Worm (Caenorhabditis elegans) whole organism, L1 larva: ENCODE results near the gene dmsr-8.

Source experiments
- alr-1 ChIP-seq: fragments of 200-800 bp; sonication (Bioruptor generic); optimal IDR thresholded peaks from 2 replicates; lab custom pipeline; 2018; ENCODE audit warnings: borderline replicate concordance, mild to moderate bottlenecking, missing genetic modification characterization, missing compliant biosample characterization
- aly-2 ChIP-seq: fragments of 150-350 bp; optimal IDR thresholded peaks from 2 replicates; lab custom pipeline; 2014; ENCODE audit warnings: missing biosample characterization, missing genetic modification characterization
- ets-5 ChIP-seq: fragments of 200-800 bp; sonication (Bioruptor generic); IDR thresholded peaks from 2 replicates; pipeline ENCODE4 v1.3.6; 2022; ENCODE audit warnings: missing genetic modification characterization, missing compliant biosample characterization
- mep-1 ChIP-seq: fragments of 150-350 bp; optimal IDR thresholded peaks from 2 replicates; lab custom pipeline; 2014; ENCODE audit warnings: missing biosample characterization, missing genetic modification characterization
- swsn-7 ChIP-seq: sonication (generic microtip); optimal IDR thresholded peaks from 2 replicates; lab custom pipeline; 2016; ENCODE audit warnings: missing genetic modification characterization, missing compliant biosample characterization
- ztf-11 ChIP-seq, 2 experiments: sonication (generic microtip); optimal IDR thresholded peaks; 2 replicates each; lab custom pipeline; 2016 to 2017; ENCODE audit warnings: missing genetic modification characterization in 2 of 2, missing biosample characterization in 1 of 2, missing compliant biosample characterization in 1 of 2
- ztf-4 ChIP-seq: fragments of 150-350 bp; optimal IDR thresholded peaks from 2 replicates; lab custom pipeline; 2014; ENCODE audit warnings: missing biosample characterization, missing genetic modification characterization

DNA sequence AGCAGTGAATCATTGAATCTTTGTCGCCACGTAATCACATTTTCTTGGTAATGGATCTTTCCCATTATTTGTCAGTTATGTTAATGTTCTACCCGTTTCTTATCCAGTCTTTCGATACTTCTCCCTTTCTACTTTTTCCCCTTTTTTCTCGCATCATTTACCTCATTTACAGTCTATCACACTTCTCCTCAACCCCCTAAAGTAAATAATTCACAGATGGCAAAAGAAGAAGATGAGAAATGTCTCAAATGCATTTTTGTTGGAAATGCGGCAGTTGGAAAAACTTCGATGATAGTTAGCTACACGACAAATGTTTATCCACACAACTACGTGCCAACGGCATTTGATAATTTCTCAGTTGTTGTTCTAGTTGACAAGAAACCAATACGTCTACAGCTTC, 52.1 kb downstream of the dmsr-8 start, which contains the start of gene chw-1:
- TF ChIP-seq swsn-7 (tag; lab: Kevin White, UChicago) (no peak), alr-1 (tag; lab: Kevin White, UChicago) (no peak), aly-2 (tag; lab: Kevin White, UChicago) (no peak), mep-1 (no peak), ets-5 (GFP tag; lab: Robert Waterston, UW) (no peak), ztf-11 (tag; optimal IDR thresholded peaks at IDR 0.05; lab: Kevin White, UChicago) (no peak), ztf-4 (tag; lab: Kevin White, UChicago) (no peak)
